Worm (Caenorhabditis elegans) whole organism, mixed stage, embryonic: ENCODE data around the gene srz-32.

Source experiments
- lsy-2 ChIP-seq: fragments of 150-350 bp; optimal IDR thresholded peaks from 2 replicates; lab custom pipeline; 2014; ENCODE audit warnings: missing biosample characterization, missing genetic modification characterization
- snpc-4 ChIP-seq: fragments of 150-350 bp; optimal IDR thresholded peaks from 2 replicates; lab custom pipeline; 2014; ENCODE audit warnings: missing biosample characterization, missing genetic modification characterization
- unc-62 ChIP-seq: fragments of 150-350 bp; optimal IDR thresholded peaks from 2 replicates; lab custom pipeline; 2014; ENCODE audit warnings: missing biosample characterization, missing genetic modification reagents, missing genetic modification characterization

DNA sequence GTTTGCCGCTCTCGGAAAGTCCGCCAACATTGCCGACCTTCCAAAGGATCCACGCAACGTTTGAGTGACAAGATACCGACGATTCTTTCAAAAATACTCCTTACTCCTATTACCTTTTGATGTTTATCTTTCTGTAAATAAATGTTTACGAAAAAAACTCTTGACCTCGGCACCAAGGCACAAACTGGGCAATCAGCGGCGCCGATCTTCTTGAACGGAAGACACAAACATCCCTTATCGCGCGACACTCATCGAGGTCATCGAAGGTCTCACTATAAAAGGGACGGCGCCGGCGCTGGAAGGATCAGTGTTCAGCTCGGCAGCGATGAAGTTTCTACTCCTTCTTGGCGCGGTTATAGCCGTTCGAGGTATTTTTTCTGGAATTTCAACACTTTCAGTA lies 3.2 kb downstream of the srz-32 start, which contains the start of gene grd-3:
- TF ChIP-seq unc-62 (GFP tag; lab: Kevin White, UChicago) = no peak
- no peak for TF ChIP-seq snpc-4 (tag; lab: Kevin White, UChicago)
- no peak for TF ChIP-seq lsy-2 (tag; lab: Kevin White, UChicago)
